Worm (Caenorhabditis elegans) whole organism, early embryonic: ENCODE data around the gene B0303.4.

ENCODE experiments used
- B0310.2 ChIP-seq: sonication (generic microtip); optimal IDR thresholded peaks from 2 replicates; lab custom pipeline; 2016; ENCODE audit warnings: mild to moderate bottlenecking, missing genetic modification characterization, missing compliant biosample characterization
- ama-1 ChIP-seq: fragments of 150-350 bp; optimal IDR thresholded peaks from 2 replicates; lab custom pipeline; 2014
- ceh-13 ChIP-seq: fragments of 200-800 bp; sonication (Bioruptor generic); optimal IDR thresholded peaks from 2 replicates; lab custom pipeline; 2018; ENCODE audit warnings: mild to moderate bottlenecking, missing genetic modification characterization, missing compliant biosample characterization
- ceh-36 ChIP-seq: sonication (generic microtip); optimal IDR thresholded peaks from 2 replicates; lab custom pipeline; 2016; ENCODE audit warnings: missing genetic modification characterization, inconsistent platforms, missing compliant biosample characterization
- hmbx-1 ChIP-seq: sonication (generic microtip); optimal IDR thresholded peaks from 2 replicates; lab custom pipeline; 2016; ENCODE audit warnings: mild to moderate bottlenecking, missing genetic modification characterization, missing compliant biosample characterization
- sea-1 ChIP-seq: fragments of 200-800 bp; sonication (Bioruptor generic); conservative IDR thresholded peaks from 2 replicates; pipeline ENCODE4 v1.3.6; 2022; ENCODE audit warnings: missing genetic modification characterization, missing compliant biosample characterization
- tbx-37 ChIP-seq: fragments of 200-800 bp; sonication (Bioruptor generic); conservative IDR thresholded peaks from 2 replicates; pipeline ENCODE4 v1.3.6; 2022; ENCODE audit warnings: missing genetic modification reagents, missing genetic modification characterization, missing compliant biosample characterization

ce11 chrIII:8683679-8684263, 5.9 kb upstream of the B0303.4 start, which contains the start of gene fli-1:
- no peak for TF ChIP-seq ama-1
- no peak for TF ChIP-seq B0310.2 (tag; lab: Kevin White, UChicago)
- no peak for TF ChIP-seq hmbx-1 (tag; lab: Kevin White, UChicago)
- no peak for TF ChIP-seq ceh-36 (tag; lab: Kevin White, UChicago)
- TF ChIP-seq ceh-13 (GFP tag; lab: Kevin White, UChicago), result no peak
- peak; percentile 45; the same call in 1 of the 2 replicates for TF ChIP-seq tbx-37 (GFP tag; lab: Robert Waterston, UW)
- no peak for TF ChIP-seq sea-1 (GFP tag; lab: Robert Waterston, UW)
